Fruit fly (Drosophila melanogaster): ENCODE results near the gene CG7990.

Gene CG7990

dm6 chrX:19174092-19174491 lies 27.7 kb downstream of the CG7990 start (continued):
- TF ChIP-seq Optix (GFP tag; IDR thresholded peaks at IDR 0.05) (no peak), Lhr (GFP tag; optimal IDR thresholded peaks at IDR 0.05) (no peak), CG18599 (GFP tag; optimal IDR thresholded peaks at IDR 0.05) (no peak), ttk (GFP tag; IDR thresholded peaks at IDR 0.05) (no peak), zfh2 (GFP tag; optimal IDR thresholded peaks at IDR 0.05) (no peak), grau (tag; optimal IDR thresholded peaks at IDR 0.05) (peak; percentile 54), CG9932 (GFP tag; IDR thresholded peaks at IDR 0.05) (peak; percentile 43; the same call in 1 of the 2 replicates), ac (GFP tag; optimal IDR thresholded peaks at IDR 0.05) (no peak), CG6175 (GFP tag; IDR thresholded peaks at IDR 0.05) (no peak), sim (GFP tag; IDR thresholded peaks at IDR 0.05) (no peak), CG4282 (GFP tag; optimal IDR thresholded peaks at IDR 0.05) (no peak), unpg (GFP tag; optimal IDR thresholded peaks at IDR 0.05) (peak; percentile 19), gt (GFP tag; IDR thresholded peaks at IDR 0.05) (no peak), CG7556 (GFP tag; optimal IDR thresholded peaks at IDR 0.05) (peak; percentile 42), CG12744 (GFP tag; optimal IDR thresholded peaks at IDR 0.05) (no peak), CG1233 (GFP tag; optimal IDR thresholded peaks at IDR 0.05) (no peak), CG11504 (tag; optimal IDR thresholded peaks at IDR 0.05) (peak; percentile 25), kni (GFP tag; optimal IDR thresholded peaks at IDR 0.05) (no peak), CG14710 (tag; optimal IDR thresholded peaks at IDR 0.05) (no peak), Oaz (GFP tag; IDR thresholded peaks at IDR 0.05) (no peak), croc (GFP tag; conservative IDR thresholded peaks at IDR 0.05) (no peak), CG12299 (tag; optimal IDR thresholded peaks at IDR 0.05) (no peak), Dbx (GFP tag; IDR thresholded peaks at IDR 0.05) (no peak), Sox100B (GFP tag; optimal IDR thresholded peaks at IDR 0.05) (no peak), corto (GFP tag; optimal IDR thresholded peaks at IDR 0.05) (no peak), CG7839 (tag; optimal IDR thresholded peaks at IDR 0.05) (peak; percentile 43), CG6813 (GFP tag; optimal IDR thresholded peaks at IDR 0.05) (no peak), rib (GFP tag; IDR thresholded peaks at IDR 0.05) (no peak), Elba2 (GFP tag; optimal IDR thresholded peaks at IDR 0.05) (no peak), bcd (GFP tag; optimal IDR thresholded peaks at IDR 0.05) (no peak), Hmx (GFP tag; optimal IDR thresholded peaks at IDR 0.05) (no peak), sens-2 (GFP tag; IDR thresholded peaks at IDR 0.05) (no peak), bab2 (GFP tag; optimal IDR thresholded peaks at IDR 0.05) (no peak), Hr51 (GFP tag; optimal IDR thresholded peaks at IDR 0.05) (peak in 1 of 2 experiments; percentile 40), CG2120 (GFP tag; optimal IDR thresholded peaks at IDR 0.05) (peak; percentile 58), CG2678 (tag; optimal IDR thresholded peaks at IDR 0.05) (peak; percentile 28), dpn (GFP tag; optimal IDR thresholded peaks at IDR 0.05) (peak in 1 of 2 experiments; percentile 8), CG10959 (GFP tag; IDR thresholded peaks at IDR 0.05) (no peak), CG6272 (GFP tag; IDR thresholded peaks at IDR 0.05) (no peak), Dref (GFP tag; IDR thresholded peaks at IDR 0.05) (no peak), CG3065 (GFP tag; optimal IDR thresholded peaks at IDR 0.05) (no peak), CG42726 (GFP tag; IDR thresholded peaks at IDR 0.05; ENCODE audit: partially characterized antibody) (no peak), Med (GFP tag) (peak; percentile 59), CG17361 (GFP tag; IDR thresholded peaks at IDR 0.05) (no peak), CG12659 (GFP tag; optimal IDR thresholded peaks at IDR 0.05) (peak; percentile 2), CG8359 (GFP tag; optimal IDR thresholded peaks at IDR 0.05; ENCODE audit: borderline replicate concordance) (no peak), crc (GFP tag; optimal IDR thresholded peaks at IDR 0.05) (no peak), otp (GFP tag; IDR thresholded peaks at IDR 0.05) (no peak), Opbp (GFP tag; IDR thresholded peaks at IDR 0.05; ENCODE audit: partially characterized antibody) (no peak), Neu2 (GFP tag; optimal IDR thresholded peaks at IDR 0.05; ENCODE audit: borderline replicate concordance) (no peak), CG15479 (GFP tag; optimal IDR thresholded peaks at IDR 0.05) (no peak)

Data from whole organism, embryonic.